Worm (Caenorhabditis elegans) whole organism, young adult: ENCODE measurements around the gene trm-1.
"Not testable (repeated sequence)": the region's sequence is repeated elsewhere in the genome, so short reads cannot be mapped to it uniquely, and the experiment has no call there.

Experiments used
- B0019.2 ChIP-seq: fragments of 200-800 bp; sonication (Bioruptor generic); conservative IDR thresholded peaks from 2 replicates; pipeline ENCODE4 v1.3.6; 2022; ENCODE audit warnings: missing genetic modification reagents, missing genetic modification characterization, missing compliant biosample characterization
- B0035.1 ChIP-seq: sonication (generic microtip); optimal IDR thresholded peaks from 2 replicates; lab custom pipeline; 2016; ENCODE audit warnings: missing genetic modification characterization, mild to moderate bottlenecking, missing compliant biosample characterization, missing genotype, missing genetic modification reagents
- bed-1 ChIP-seq: fragments of 200-800 bp; sonication (Bioruptor generic); IDR thresholded peaks from 2 replicates; pipeline ENCODE4 v1.3.6; 2022; ENCODE audit warnings: missing genetic modification reagents, missing genetic modification characterization, missing compliant biosample characterization
- lin-26 ChIP-seq: fragments of 200-800 bp; sonication (Bioruptor generic); IDR thresholded peaks from 2 replicates; pipeline ENCODE4 v1.3.6; 2022; ENCODE audit warnings: missing genetic modification reagents, missing genetic modification characterization, missing compliant biosample characterization
- snpc-4 ChIP-seq, 5 experiments: fragments of 150-350 bp in 1 of 5; sonication (generic microtip) in 4 of 5; optimal IDR thresholded peaks; 2 replicates each; lab custom pipeline; 2014 to 2018; ENCODE audit warnings: missing genetic modification characterization in 5 of 5, missing biosample characterization in 3 of 5, antibody characterized with exemption in 2 of 5, mild to moderate bottlenecking in 2 of 5, missing compliant biosample characterization in 2 of 5, missing genotype in 2 of 5, moderate library complexity in 2 of 5, missing genetic modification reagents in 1 of 5
- zfh-2 ChIP-seq: fragments of 200-800 bp; sonication (Bioruptor generic); conservative IDR thresholded peaks from 2 replicates; pipeline ENCODE4 v1.3.6; 2022; ENCODE audit warnings: missing genetic modification reagents, missing genetic modification characterization, missing compliant biosample characterization

- TF ChIP-seq zfh-2; B0019.2; B0035.1 (tag; lab: Kevin White, UChicago); snpc-4 (GFP tag; optimal IDR thresholded peaks at IDR 0.05; lab: Kevin White, UChicago); snpc-4 (tag; optimal IDR thresholded peaks at IDR 0.05; lab: Kevin White, UChicago); lin-26 (GFP tag; lab: Robert Waterston, UW); bed-1 (GFP tag; lab: Robert Waterston, UW): not testable (repeated sequence)
These were observed 30.3 kb downstream of the trm-1 start for ce11 chrV:14155150-14155549.
